Fruit fly (Drosophila melanogaster) whole organism, embryonic: ENCODE data around the gene Ank.

ENCODE experiments used
- B-H1 ChIP-seq: fragments of 200-800 bp; sonication (Bioruptor generic); IDR thresholded peaks from 3 replicates; pipeline ENCODE4 v1.3.6; 2022; ENCODE audit warnings: missing biosample characterization, missing genetic modification characterization
- BEAF-32 ChIP-seq: fragments of 200-800 bp; sonication (Bioruptor generic); optimal IDR thresholded peaks from 3 replicates; lab custom pipeline; 2017; ENCODE audit warnings: missing biosample characterization, missing genetic modification characterization, mild to moderate bottlenecking, moderate library complexity, missing genetic modification reagents
- Bgb ChIP-seq: fragments of 200-800 bp; sonication (Bioruptor generic); IDR thresholded peaks from 2 replicates; pipeline ENCODE4 v1.3.6; 2022; ENCODE audit warnings: missing biosample characterization, missing genetic modification characterization; ENCODE audit not compliant: partially characterized antibody
- CG10654 ChIP-seq: fragments of 200-800 bp; sonication (Bioruptor generic); optimal IDR thresholded peaks from 2 replicates; lab custom pipeline; 2016; ENCODE audit warnings: missing biosample characterization, missing genetic modification characterization
- CG11696 ChIP-seq: fragments of 200-800 bp; sonication (Bioruptor generic); IDR thresholded peaks from 2 replicates; pipeline ENCODE4 v1.3.6; 2022; ENCODE audit warnings: missing biosample characterization, missing genetic modification characterization
- CG12942 ChIP-seq: fragments of 200-800 bp; sonication (Bioruptor generic); optimal IDR thresholded peaks from 3 replicates; lab custom pipeline; 2016; ENCODE audit warnings: missing biosample characterization, missing genetic modification characterization
- CG13894 ChIP-seq: fragments of 200-800 bp; sonication (Bioruptor generic); optimal IDR thresholded peaks from 3 replicates; lab custom pipeline; 2018; ENCODE audit warnings: missing biosample characterization, mild to moderate bottlenecking, missing genetic modification characterization, moderate library complexity
- CG14050 ChIP-seq: fragments of 200-800 bp; sonication (Bioruptor generic); IDR thresholded peaks from 3 replicates; pipeline ENCODE4 v1.3.6; 2022; ENCODE audit warnings: missing biosample characterization, missing genetic modification characterization
- CG14710 ChIP-seq: fragments of 200-800 bp; sonication (Bioruptor generic); optimal IDR thresholded peaks from 3 replicates; lab custom pipeline; 2019; ENCODE audit warnings: missing biosample characterization, mild to moderate bottlenecking, missing genetic modification characterization, moderate library complexity
- CG15269 ChIP-seq: fragments of 200-800 bp; sonication (Bioruptor generic); optimal IDR thresholded peaks from 2 replicates; lab custom pipeline; 2018; ENCODE audit warnings: missing biosample characterization, mild to moderate bottlenecking, missing genetic modification characterization, moderate library complexity
- CG1603 ChIP-seq: fragments of 200-800 bp; sonication (Bioruptor generic); optimal IDR thresholded peaks from 2 replicates; lab custom pipeline; 2019; ENCODE audit warnings: missing biosample characterization, mild to moderate bottlenecking, missing genetic modification characterization, moderate library complexity
- CG17612 ChIP-seq: fragments of 200-800 bp; sonication (Bioruptor generic); IDR thresholded peaks from 2 replicates; pipeline ENCODE4 v1.3.6; 2022; ENCODE audit warnings: missing biosample characterization, missing genetic modification characterization
- CG17802 ChIP-seq: fragments of 200-800 bp; sonication (Bioruptor generic); optimal IDR thresholded peaks from 2 replicates; lab custom pipeline; 2018; ENCODE audit warnings: missing biosample characterization, mild to moderate bottlenecking, missing genetic modification characterization, moderate library complexity
- CG34224 ChIP-seq: fragments of 200-800 bp; sonication (Bioruptor generic); IDR thresholded peaks from 3 replicates; pipeline ENCODE4 v1.3.6; 2022; ENCODE audit warnings: missing biosample characterization, missing genetic modification characterization; ENCODE audit not compliant: partially characterized antibody
- CG34376 ChIP-seq: fragments of 200-800 bp; sonication (Bioruptor generic); optimal IDR thresholded peaks from 2 replicates; lab custom pipeline; 2018; ENCODE audit warnings: missing biosample characterization, mild to moderate bottlenecking, missing genetic modification characterization
- CG4328 ChIP-seq: fragments of 200-800 bp; sonication (Bioruptor generic); optimal IDR thresholded peaks from 3 replicates; lab custom pipeline; 2017; ENCODE audit warnings: missing biosample characterization, missing genetic modification reagents, missing genetic modification characterization
- CG5245 ChIP-seq: fragments of 200-800 bp; sonication (Bioruptor generic); optimal IDR thresholded peaks from 3 replicates; lab custom pipeline; 2016; ENCODE audit warnings: missing biosample characterization, missing genetic modification characterization
- CG6689 ChIP-seq: fragments of 200-800 bp; sonication (Bioruptor generic); IDR thresholded peaks from 2 replicates; pipeline ENCODE4 v1.3.6; 2022; ENCODE audit warnings: missing biosample characterization, missing genetic modification characterization
- CG7839 ChIP-seq: fragments of 200-800 bp; sonication (Bioruptor generic); optimal IDR thresholded peaks from 3 replicates; lab custom pipeline; 2018; ENCODE audit warnings: missing biosample characterization, mild to moderate bottlenecking, missing genetic modification characterization, moderate library complexity
- CG8924 ChIP-seq: fragments of 200-800 bp; optimal IDR thresholded peaks from 3 replicates; lab custom pipeline; 2019; ENCODE audit warnings: missing biosample characterization, mild to moderate bottlenecking, missing genetic modification characterization, moderate library complexity
- Doc2 ChIP-seq: fragments of 200-800 bp; sonication (Bioruptor generic); IDR thresholded peaks from 2 replicates; pipeline ENCODE4 v1.3.6; 2022; ENCODE audit warnings: missing biosample characterization, missing genetic modification characterization
- Eip74EF ChIP-seq, 2 experiments: fragments of 200-800 bp in 1 of 2; fragments of >200 bp in 1 of 2; sonication (Bioruptor generic) in 1 of 2; optimal IDR thresholded peaks; 2 replicates each; lab custom pipeline; 2017 to 2019; ENCODE audit warnings: missing biosample characterization in 2 of 2, missing genetic modification characterization in 2 of 2, mild to moderate bottlenecking in 1 of 2, moderate library complexity in 1 of 2
- HLH4C ChIP-seq: fragments of 200-800 bp; sonication (Bioruptor generic); IDR thresholded peaks from 3 replicates; pipeline ENCODE4 v1.3.6; 2022; ENCODE audit warnings: missing biosample characterization, missing genetic modification characterization; ENCODE audit not compliant: partially characterized antibody
- Hr39 ChIP-seq: fragments of >200 bp; optimal IDR thresholded peaks from 2 replicates; lab custom pipeline; 2017
- Hr51 ChIP-seq, 2 experiments: fragments of 200-800 bp; sonication (Bioruptor generic); optimal IDR thresholded peaks; 2 replicates in 1 of 2; 3 replicates in 1 of 2; lab custom pipeline; 2016 to 2018; ENCODE audit warnings: missing biosample characterization in 2 of 2, missing genetic modification characterization in 2 of 2, mild to moderate bottlenecking in 1 of 2, moderate library complexity in 1 of 2
- MESR4 ChIP-seq: fragments of 200-800 bp; sonication (Bioruptor generic); optimal IDR thresholded peaks from 2 replicates; lab custom pipeline; 2018; ENCODE audit warnings: missing biosample characterization, mild to moderate bottlenecking, missing genetic modification characterization, moderate library complexity
- Mad ChIP-seq: fragments of 200-800 bp; sonication (Bioruptor generic); optimal IDR thresholded peaks from 2 replicates; lab custom pipeline; 2016; ENCODE audit warnings: missing biosample characterization, missing genetic modification characterization
- Meics ChIP-seq: fragments of 200-800 bp; sonication (Bioruptor generic); optimal IDR thresholded peaks from 2 replicates; lab custom pipeline; 2017; ENCODE audit warnings: missing biosample characterization, mild to moderate bottlenecking, missing genetic modification characterization
- Poxn ChIP-seq: fragments of 200-800 bp; sonication (Bioruptor generic); IDR thresholded peaks from 2 replicates; pipeline ENCODE4 v1.3.6; 2022; ENCODE audit warnings: missing biosample characterization, missing genetic modification characterization
- Sry-β ChIP-seq: fragments of 200-800 bp; sonication (Bioruptor generic); optimal IDR thresholded peaks from 2 replicates; lab custom pipeline; 2018; ENCODE audit warnings: missing biosample characterization, mild to moderate bottlenecking, missing genetic modification characterization, moderate library complexity
- bab2 ChIP-seq: fragments of 200-800 bp; sonication (Bioruptor generic); optimal IDR thresholded peaks from 2 replicates; lab custom pipeline; 2016; ENCODE audit warnings: missing biosample characterization, missing genetic modification characterization
- cad ChIP-seq: fragments of >200 bp; optimal IDR thresholded peaks from 2 replicates; lab custom pipeline; 2017; ENCODE audit warnings: missing biosample characterization, missing genetic modification characterization
- chif ChIP-seq, 2 experiments: fragments of 200-800 bp; sonication (Bioruptor generic); optimal IDR thresholded peaks; 3 replicates each; lab custom pipeline; 2016; ENCODE audit warnings: missing biosample characterization in 2 of 2, missing genetic modification characterization in 2 of 2
- crc ChIP-seq: fragments of 200-800 bp; sonication (Bioruptor generic); optimal IDR thresholded peaks from 2 replicates; lab custom pipeline; 2016; ENCODE audit warnings: missing biosample characterization, missing genetic modification characterization
- dmrt11E ChIP-seq: fragments of 200-800 bp; sonication (Bioruptor generic); optimal IDR thresholded peaks from 3 replicates; lab custom pipeline; 2018; ENCODE audit warnings: missing biosample characterization, mild to moderate bottlenecking, missing genetic modification characterization, moderate library complexity
- eyg ChIP-seq: fragments of 200-800 bp; sonication (Bioruptor generic); optimal IDR thresholded peaks from 3 replicates; lab custom pipeline; 2016; ENCODE audit warnings: missing biosample characterization, missing genetic modification characterization
- gem ChIP-seq: fragments of 200-800 bp; sonication (Bioruptor generic); optimal IDR thresholded peaks from 2 replicates; lab custom pipeline; 2019; ENCODE audit warnings: missing biosample characterization, mild to moderate bottlenecking, missing genetic modification characterization, moderate library complexity
- gfzf ChIP-seq: fragments of 200-800 bp; sonication (Bioruptor generic); optimal IDR thresholded peaks from 2 replicates; lab custom pipeline; 2016; ENCODE audit warnings: missing biosample characterization, mild to moderate bottlenecking, missing genetic modification characterization, moderate library complexity
- grn ChIP-seq: fragments of 200-800 bp; sonication (Bioruptor generic); optimal IDR thresholded peaks from 3 replicates; lab custom pipeline; 2017; ENCODE audit warnings: missing biosample characterization, missing genetic modification characterization
- hth ChIP-seq: fragments of >200 bp; optimal IDR thresholded peaks from 2 replicates; lab custom pipeline; 2017; ENCODE audit warnings: inconsistent platforms
- ken ChIP-seq: fragments of 200-800 bp; sonication (Bioruptor generic); IDR thresholded peaks from 3 replicates; pipeline ENCODE4 v1.3.6; 2022; ENCODE audit warnings: missing biosample characterization, missing genetic modification characterization
- ro ChIP-seq: fragments of 200-800 bp; sonication (Bioruptor generic); IDR thresholded peaks from 2 replicates; pipeline ENCODE4 v1.3.6; 2022; ENCODE audit warnings: missing biosample characterization, missing genetic modification characterization
- run ChIP-seq: fragments of 200-800 bp; sonication (Bioruptor generic); optimal IDR thresholded peaks from 3 replicates; lab custom pipeline; 2018; ENCODE audit warnings: missing biosample characterization, mild to moderate bottlenecking, missing genetic modification characterization
- scrt ChIP-seq: fragments of 200-800 bp; sonication (Bioruptor generic); optimal IDR thresholded peaks from 2 replicates; lab custom pipeline; 2018; ENCODE audit warnings: missing biosample characterization, mild to moderate bottlenecking, missing genetic modification characterization, moderate library complexity
- sima ChIP-seq: fragments of 200-800 bp; sonication (Bioruptor generic); optimal IDR thresholded peaks from 2 replicates; lab custom pipeline; 2016; ENCODE audit warnings: missing biosample characterization, missing genetic modification characterization
- sisA ChIP-seq: fragments of 200-800 bp; sonication (Bioruptor generic); IDR thresholded peaks from 2 replicates; pipeline ENCODE4 v1.3.6; 2022; ENCODE audit warnings: missing biosample characterization, missing genetic modification characterization
- tll ChIP-seq, 2 experiments: fragments of 200-800 bp in 1 of 2; fragments of >200 bp in 1 of 2; sonication (Bioruptor generic) in 1 of 2; optimal IDR thresholded peaks; 2 replicates each; lab custom pipeline; 2017 to 2019; ENCODE audit warnings: missing biosample characterization in 2 of 2, missing genetic modification characterization in 2 of 2, mild to moderate bottlenecking in 1 of 2, moderate library complexity in 1 of 2
- unpg ChIP-seq: fragments of 200-800 bp; sonication (Bioruptor generic); optimal IDR thresholded peaks from 3 replicates; lab custom pipeline; 2018; ENCODE audit warnings: missing biosample characterization, mild to moderate bottlenecking, missing genetic modification characterization, moderate library complexity
- wek ChIP-seq: fragments of 200-800 bp; sonication (Bioruptor generic); optimal IDR thresholded peaks from 3 replicates; lab custom pipeline; 2018; ENCODE audit warnings: missing biosample characterization, mild to moderate bottlenecking, missing genetic modification characterization, moderate library complexity
- z ChIP-seq: fragments of 200-800 bp; sonication (Bioruptor generic); IDR thresholded peaks from 3 replicates; pipeline ENCODE4 v1.3.6; 2022; ENCODE audit warnings: missing biosample characterization, missing genetic modification characterization

Gene Ank

dm6 chr4:131958-132623 lies 2.4 kb upstream of the Ank start, which contains the start of gene anne (continued):
- peak; percentile 32 for TF ChIP-seq CG8924 (tag; lab: Kevin White, UChicago)
- TF ChIP-seq CG5245 (GFP tag; lab: Kevin White, UChicago), result no peak
- TF ChIP-seq eyg (GFP tag; lab: Kevin White, UChicago), result no peak
- TF ChIP-seq gem (tag; lab: Kevin White, UChicago), result peak; percentile 27
- TF ChIP-seq Sry-β, result peak; percentile 3
- no peak for TF ChIP-seq HLH4C
- TF ChIP-seq CG14050 (GFP tag; lab: Robert Waterston, UW), result no peak
- no peak for TF ChIP-seq sima (GFP tag; lab: Kevin White, UChicago)
- TF ChIP-seq CG10654 (GFP tag; lab: Kevin White, UChicago), result no peak
- no peak for TF ChIP-seq Poxn (GFP tag; lab: Robert Waterston, UW)
- TF ChIP-seq CG13894 (tag; lab: Kevin White, UChicago), result no peak
- TF ChIP-seq wek (GFP tag; lab: Kevin White, UChicago), result no peak
- no peak for TF ChIP-seq CG15269
- peak; percentile 28 for TF ChIP-seq MESR4
- TF ChIP-seq z (GFP tag; lab: Robert Waterston, UW), result no peak
- TF ChIP-seq scrt (GFP tag; lab: Kevin White, UChicago), result no peak
- TF ChIP-seq CG12942, result peak; percentile 20
- peak; percentile 41 for TF ChIP-seq dmrt11E (tag; lab: Kevin White, UChicago)
- no peak for TF ChIP-seq cad (GFP tag; lab: Kevin White, UChicago)
- no peak for TF ChIP-seq B-H1
- peak; percentile 34 for TF ChIP-seq gfzf
- TF ChIP-seq CG1603, result peak; percentile 100
- no peak for TF ChIP-seq CG4328 (GFP tag; lab: Kevin White, UChicago)
- no peak for TF ChIP-seq Meics (GFP tag; lab: Kevin White, UChicago)
- TF ChIP-seq Eip74EF (GFP tag; optimal IDR thresholded peaks at IDR 0.05; lab: Kevin White, UChicago), result no peak
- TF ChIP-seq Doc2, result no peak
- no peak for TF ChIP-seq Hr39 (lab: Kevin White, UChicago)
- no peak for TF ChIP-seq sisA (GFP tag; lab: Robert Waterston, UW)
- TF ChIP-seq chif (GFP tag; optimal IDR thresholded peaks at IDR 0.05; lab: Kevin White, UChicago), result no peak
- no peak for TF ChIP-seq bab2
- TF ChIP-seq CG17802 (tag; lab: Kevin White, UChicago), result peak; percentile 98
- no peak for TF ChIP-seq crc
- TF ChIP-seq tll (GFP tag; optimal IDR thresholded peaks at IDR 0.05; lab: Kevin White, UChicago), result no peak
- TF ChIP-seq ken (GFP tag; lab: Robert Waterston, UW), result no peak
- no peak for TF ChIP-seq CG11696
- TF ChIP-seq run, result no peak
- no peak; the same call in 1 of the 2 replicates for TF ChIP-seq Bgb (GFP tag; lab: Robert Waterston, UW)
- no peak for TF ChIP-seq Hr51 (GFP tag; optimal IDR thresholded peaks at IDR 0.05; lab: Kevin White, UChicago)
- peak; percentile 47 for TF ChIP-seq BEAF-32 (GFP tag; lab: Kevin White, UChicago)
- no peak for TF ChIP-seq CG7839 (tag; lab: Kevin White, UChicago)
- TF ChIP-seq CG34376 (GFP tag; lab: Kevin White, UChicago), result no peak
- TF ChIP-seq hth (lab: Kevin White, UChicago), result no peak
- no peak for TF ChIP-seq CG34224 (GFP tag; lab: Robert Waterston, UW)
- TF ChIP-seq ro, result no peak
- peak; percentile 1 for TF ChIP-seq unpg (GFP tag; lab: Kevin White, UChicago)
- no peak for TF ChIP-seq CG6689 (GFP tag; lab: Robert Waterston, UW)
- no peak for TF ChIP-seq grn (GFP tag; lab: Kevin White, UChicago)
- TF ChIP-seq CG17612 (GFP tag; lab: Robert Waterston, UW), result no peak
- TF ChIP-seq CG14710 (tag; lab: Kevin White, UChicago), result peak; percentile 75
- no peak for TF ChIP-seq Mad
